Fruit fly (Drosophila melanogaster): Measurements from ENCODE around the gene Pfdn4.

The Pfdn4 gene

dm6 chr3L:5354472-5354871, 13.3 kb downstream of the Pfdn4 start:
- peak; percentile 72 for TF ChIP-seq Med (GFP tag)
- TF ChIP-seq slbo (GFP tag; IDR thresholded peaks at IDR 0.05): 0 out of 2 replicates have a peak, but pooled peaks have one; percentile 18
- TF ChIP-seq CG33557 (GFP tag; optimal IDR thresholded peaks at IDR 0.05): no peak
- no peak for TF ChIP-seq CG10209 (GFP tag; optimal IDR thresholded peaks at IDR 0.05)
- TF ChIP-seq Sry-δ (GFP tag; optimal IDR thresholded peaks at IDR 0.05): peak; percentile 25
- peak; percentile 27 for TF ChIP-seq Nf-YB (GFP tag; optimal IDR thresholded peaks at IDR 0.05)
- TF ChIP-seq CG10274 (GFP tag; optimal IDR thresholded peaks at IDR 0.05): no peak
- peak; percentile 48 for TF ChIP-seq CG13894 (tag; optimal IDR thresholded peaks at IDR 0.05)
- TF ChIP-seq cwo (GFP tag; optimal IDR thresholded peaks at IDR 0.05): peak; percentile 16
- no peak for TF ChIP-seq eve (GFP tag; optimal IDR thresholded peaks at IDR 0.05)
- peak; percentile 76 for TF ChIP-seq sd (tag; optimal IDR thresholded peaks at IDR 0.05)
- peak; percentile 62 for TF ChIP-seq CG12769 (tag; optimal IDR thresholded peaks at IDR 0.05)
- TF ChIP-seq Meics (GFP tag; optimal IDR thresholded peaks at IDR 0.05): no peak
- TF ChIP-seq CG5953 (GFP tag; IDR thresholded peaks at IDR 0.05): no peak
- TF ChIP-seq Blimp-1 (GFP tag; optimal IDR thresholded peaks at IDR 0.05): no peak
- no peak for TF ChIP-seq cad (GFP tag; optimal IDR thresholded peaks at IDR 0.05)
- TF ChIP-seq MBD-R2 (GFP tag; IDR thresholded peaks at IDR 0.05): no peak
- TF ChIP-seq vvl (GFP tag; IDR thresholded peaks at IDR 0.05): 0 out of 2 replicates have a peak, but pooled peaks have one; percentile 38

DNA sequence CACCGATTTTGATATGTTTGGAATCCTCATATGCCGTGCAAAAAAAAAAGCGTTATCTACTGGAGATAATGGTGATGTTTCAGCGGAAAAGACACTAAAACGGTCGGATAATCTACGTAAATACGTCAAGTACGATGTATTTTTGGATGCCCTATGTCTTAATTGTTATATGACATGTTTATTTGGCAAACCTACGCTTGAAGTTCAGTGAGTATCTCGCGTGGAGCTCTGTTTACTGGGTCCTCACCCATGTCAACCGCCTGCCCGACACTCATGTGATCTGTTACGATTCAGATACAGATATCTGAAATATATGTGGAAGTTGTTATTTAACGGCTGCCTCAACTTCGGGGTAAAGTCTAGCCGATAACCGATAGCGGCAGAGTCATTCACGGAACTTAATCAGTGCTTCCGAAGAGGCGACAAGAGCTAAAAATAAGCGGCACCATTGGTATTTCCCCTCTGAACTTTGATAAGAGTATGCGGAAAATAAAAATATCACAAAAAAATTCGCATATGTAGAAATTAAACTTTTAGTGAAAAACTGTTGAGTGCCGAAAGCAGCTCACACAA, 14.2 kb downstream of the Pfdn4 start:
- no peak for TF ChIP-seq lilli (GFP tag; optimal IDR thresholded peaks at IDR 0.05)
- TF ChIP-seq kay (GFP tag; optimal IDR thresholded peaks at IDR 0.05): no peak
- no peak for TF ChIP-seq Dip3 (GFP tag; optimal IDR thresholded peaks at IDR 0.05)
- peak; percentile 1 for TF ChIP-seq CG2678 (tag; optimal IDR thresholded peaks at IDR 0.05)
- no peak for TF ChIP-seq gce (GFP tag; IDR thresholded peaks at IDR 0.05)
- TF ChIP-seq Med (GFP tag): peak; percentile 71
- TF ChIP-seq Hr78 (GFP tag; optimal IDR thresholded peaks at IDR 0.05): peak in 1 of 2 experiments; percentile 11
- no peak for TF ChIP-seq ci (GFP tag; IDR thresholded peaks at IDR 0.05)
- TF ChIP-seq knrl (GFP tag; IDR thresholded peaks at IDR 0.05; ENCODE audit: partially characterized antibody): no peak
- TF ChIP-seq ranshi (GFP tag; IDR thresholded peaks at IDR 0.05): no peak
- TF ChIP-seq mirr (GFP tag; optimal IDR thresholded peaks at IDR 0.05): peak; percentile 26
- TF ChIP-seq Pdp1 (GFP tag; optimal IDR thresholded peaks at IDR 0.05): peak in 1 of 2 experiments; percentile 62
- no peak for TF ChIP-seq ase (GFP tag; IDR thresholded peaks at IDR 0.05)
- TF ChIP-seq CG8290 (GFP tag; optimal IDR thresholded peaks at IDR 0.05): no peak
- TF ChIP-seq CG8290 (tag; optimal IDR thresholded peaks at IDR 0.05): peak in 1 of 2 experiments; percentile 8
- no peak for TF ChIP-seq wek (GFP tag; optimal IDR thresholded peaks at IDR 0.05)
- no peak for TF ChIP-seq disco-r (GFP tag; optimal IDR thresholded peaks at IDR 0.05)
- TF ChIP-seq CG7987 (GFP tag; optimal IDR thresholded peaks at IDR 0.05): peak; percentile 16
- TF ChIP-seq Scr (GFP tag; IDR thresholded peaks at IDR 0.05; ENCODE audit: partially characterized antibody): no peak
- no peak for TF ChIP-seq jumu (GFP tag; optimal IDR thresholded peaks at IDR 0.05)
- no peak for TF ChIP-seq bcd (GFP tag; optimal IDR thresholded peaks at IDR 0.05)
- peak; percentile 34 for TF ChIP-seq nom (GFP tag; optimal IDR thresholded peaks at IDR 0.05)
- TF ChIP-seq H15 (GFP tag; IDR thresholded peaks at IDR 0.05): no peak
- TF ChIP-seq sens (GFP tag): peak; percentile 33
- no peak for TF ChIP-seq CG31441 (GFP tag; IDR thresholded peaks at IDR 0.05)
- TF ChIP-seq slou (GFP tag; optimal IDR thresholded peaks at IDR 0.05): no peak
- no peak for TF ChIP-seq bsh (GFP tag; optimal IDR thresholded peaks at IDR 0.05)
- no peak for TF ChIP-seq YL-1 (GFP tag; optimal IDR thresholded peaks at IDR 0.05)
- TF ChIP-seq CG6175 (GFP tag; IDR thresholded peaks at IDR 0.05): no peak
- TF ChIP-seq CG9609 (GFP tag; optimal IDR thresholded peaks at IDR 0.05): no peak
- no peak for TF ChIP-seq sqz (GFP tag; optimal IDR thresholded peaks at IDR 0.05)
- TF ChIP-seq CrebB (tag; optimal IDR thresholded peaks at IDR 0.05): peak; percentile 2
- peak; percentile 13 for TF ChIP-seq grn (GFP tag; optimal IDR thresholded peaks at IDR 0.05)
- TF ChIP-seq sd (tag; optimal IDR thresholded peaks at IDR 0.05): peak; percentile 21
